Worm (Caenorhabditis elegans) whole organism, L3 larva: ENCODE data around the gene pqn-15.
"Not testable (repeated sequence)": the region's sequence is repeated elsewhere in the genome, so short reads cannot be mapped to it uniquely, and the experiment has no call there.

ENCODE experiments used
- nhr-11 ChIP-seq: fragments of 150-350 bp; optimal IDR thresholded peaks from 2 replicates; lab custom pipeline; 2014; ENCODE audit warnings: missing biosample characterization, missing genetic modification characterization
- nhr-237 ChIP-seq: fragments of 150-350 bp; optimal IDR thresholded peaks from 2 replicates; lab custom pipeline; 2014; ENCODE audit warnings: missing biosample characterization, missing genetic modification characterization
- zag-1 ChIP-seq: fragments of 150-350 bp; optimal IDR thresholded peaks from 2 replicates; lab custom pipeline; 2014; ENCODE audit warnings: missing biosample characterization, missing genetic modification characterization
- ztf-4 ChIP-seq: fragments of 150-350 bp; optimal IDR thresholded peaks from 2 replicates; lab custom pipeline; 2014; ENCODE audit warnings: missing biosample characterization, missing genetic modification characterization

ce11 chrX:4335950-4336349 lies 29.2 kb upstream of the pqn-15 start, which contains the start of gene cst-2:
- not testable (repeated sequence) for TF ChIP-seq nhr-11 (tag; lab: Kevin White, UChicago); ztf-4 (tag; lab: Kevin White, UChicago); nhr-237; zag-1 (tag; lab: Kevin White, UChicago)
